Worm (Caenorhabditis elegans) whole organism, L3 larva: Measurements from ENCODE around the gene D2062.1.
"Not testable (repeated sequence)": the region's sequence is repeated elsewhere in the genome, so short reads cannot be mapped to it uniquely, and the experiment has no call there.

Experiments used
- ama-1 ChIP-seq: fragments of 150-350 bp; optimal IDR thresholded peaks from 2 replicates; lab custom pipeline; 2018
- ceh-16 ChIP-seq: sonication (generic microtip); optimal IDR thresholded peaks from 2 replicates; lab custom pipeline; 2017; ENCODE audit warnings: missing biosample characterization, missing genetic modification characterization
- daf-12 ChIP-seq: fragments of 150-350 bp; optimal IDR thresholded peaks from 2 replicates; lab custom pipeline; 2014; ENCODE audit warnings: missing biosample characterization, missing genetic modification reagents, missing genetic modification characterization
- egl-27 ChIP-seq: sonication (generic microtip); optimal IDR thresholded peaks from 4 replicates; lab custom pipeline; 2017; ENCODE audit warnings: missing biosample characterization, missing genetic modification reagents, missing genetic modification characterization
- fos-1 ChIP-seq: fragments of 150-350 bp; optimal IDR thresholded peaks from 2 replicates; lab custom pipeline; 2014; ENCODE audit warnings: missing biosample characterization, missing genetic modification characterization
- jun-1 ChIP-seq: fragments of 150-350 bp; optimal IDR thresholded peaks from 2 replicates; lab custom pipeline; 2014; ENCODE audit warnings: missing biosample characterization, missing genetic modification reagents, missing genetic modification characterization
- lin-15B ChIP-seq: fragments of 150-350 bp; optimal IDR thresholded peaks from 2 replicates; lab custom pipeline; 2014; ENCODE audit warnings: missing biosample characterization, missing genetic modification characterization
- mml-1 ChIP-seq: fragments of 150-350 bp; sonication (generic microtip); optimal IDR thresholded peaks from 3 replicates; lab custom pipeline; 2014; ENCODE audit warnings: missing biosample characterization, missing genetic modification characterization
- nhr-12 ChIP-seq: fragments of 150-350 bp; optimal IDR thresholded peaks from 2 replicates; lab custom pipeline; 2014; ENCODE audit warnings: missing biosample characterization, missing genetic modification characterization
- pqm-1 ChIP-seq: fragments of 150-350 bp; optimal IDR thresholded peaks from 2 replicates; lab custom pipeline; 2017; ENCODE audit warnings: missing biosample characterization, missing genetic modification characterization, inconsistent platforms
- snpc-4 ChIP-seq: fragments of 150-350 bp; optimal IDR thresholded peaks from 2 replicates; lab custom pipeline; 2014; ENCODE audit warnings: missing biosample characterization, missing genetic modification characterization
- unc-62 ChIP-seq: fragments of 150-350 bp; sonication (generic microtip); optimal IDR thresholded peaks from 4 replicates; lab custom pipeline; 2014; ENCODE audit warnings: missing biosample characterization, missing genetic modification reagents, missing genetic modification characterization
- ztf-11 ChIP-seq: fragments of 150-350 bp; optimal IDR thresholded peaks from 2 replicates; lab custom pipeline; 2014; ENCODE audit warnings: missing biosample characterization, missing genetic modification characterization
- ztf-4 ChIP-seq: fragments of 150-350 bp; optimal IDR thresholded peaks from 2 replicates; lab custom pipeline; 2014; ENCODE audit warnings: missing biosample characterization, missing genetic modification characterization

DNA sequence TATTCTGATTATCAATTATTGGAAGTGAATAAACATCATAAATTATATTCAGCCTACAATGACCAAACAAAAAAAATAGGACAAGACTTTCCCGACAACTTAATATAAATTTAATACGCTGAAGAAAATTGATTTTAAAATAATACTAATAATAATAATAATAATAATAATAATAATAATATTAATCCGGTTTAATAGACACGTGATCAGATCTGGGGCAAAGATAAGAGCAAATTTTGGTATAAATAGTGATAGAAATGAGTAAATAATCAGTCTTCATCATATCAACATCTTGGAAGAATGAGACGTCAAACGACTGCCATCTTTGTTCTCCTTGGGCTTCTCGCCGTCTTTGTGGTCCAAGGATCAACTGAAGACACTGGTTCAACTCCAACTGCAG, 12.1 kb upstream of the D2062.1 start, which contains the start of gene msrp-6:
- not testable (repeated sequence) for TF ChIP-seq fos-1 (tag; lab: Kevin White, UChicago); snpc-4 (tag; lab: Kevin White, UChicago); ama-1; ceh-16 (tag; lab: Kevin White, UChicago); jun-1; ztf-11 (tag; lab: Kevin White, UChicago); daf-12 (tag; lab: Kevin White, UChicago); lin-15B (tag; lab: Kevin White, UChicago); mml-1 (tag; lab: Kevin White, UChicago); nhr-12 (tag; lab: Kevin White, UChicago); pqm-1 (tag; lab: Kevin White, UChicago); ztf-4 (tag; lab: Kevin White, UChicago); egl-27 (tag; lab: Kevin White, UChicago); unc-62 (GFP tag; lab: Kevin White, UChicago)
